Worm (Caenorhabditis elegans): ENCODE results near the gene F41G3.20.

Gene F41G3.20

ce11 chrII:6708980-6709379 lies 41.8 kb downstream of the F41G3.20 start (continued):
- peak; percentile 14 to 28 for TF ChIP-seq efl-1 (optimal IDR thresholded peaks at IDR 0.05)
- peak in 1 of 2 experiments; percentile 18 for TF ChIP-seq efl-1 (GFP tag; optimal IDR thresholded peaks at IDR 0.05 in 1 of 2)
- no peak for TF ChIP-seq vab-15 (tag; optimal IDR thresholded peaks at IDR 0.05)
- no peak for TF ChIP-seq nhr-11 (tag; optimal IDR thresholded peaks at IDR 0.05)
- TF ChIP-seq nhr-85 (tag), result no peak
- no peak for TF ChIP-seq skn-1 (tag; optimal IDR thresholded peaks at IDR 0.05)
- TF ChIP-seq ets-5 (GFP tag; IDR thresholded peaks at IDR 0.05), result no peak
- no peak for TF ChIP-seq ztf-11 (tag; optimal IDR thresholded peaks at IDR 0.05)
- TF ChIP-seq ceh-63 (GFP tag; optimal IDR thresholded peaks at IDR 0.05), result no peak
- no peak for TF ChIP-seq sup-37 (GFP tag; optimal IDR thresholded peaks at IDR 0.05)
- TF ChIP-seq fkh-10 (GFP tag; optimal IDR thresholded peaks at IDR 0.05), result peak; percentile 8
- TF ChIP-seq fkh-4 (tag; optimal IDR thresholded peaks at IDR 0.05; ENCODE audit: borderline replicate concordance), result no peak
- TF ChIP-seq aha-1 (tag; optimal IDR thresholded peaks at IDR 0.05), result no peak
- no peak for TF ChIP-seq pag-3 (tag; optimal IDR thresholded peaks at IDR 0.05; ENCODE audit: borderline replicate concordance, insufficient read depth)
- TF ChIP-seq nhr-47 (tag; optimal IDR thresholded peaks at IDR 0.05), result peak; percentile 29
- TF ChIP-seq ama-1 (optimal IDR thresholded peaks at IDR 0.05), result no peak
- peak in 1 of 2 experiments; percentile 18 for TF ChIP-seq lin-35 (GFP tag; optimal IDR thresholded peaks at IDR 0.05)
- TF ChIP-seq pax-3 (tag; optimal IDR thresholded peaks at IDR 0.05), result no peak
- no peak for TF ChIP-seq egl-27 (tag; optimal IDR thresholded peaks at IDR 0.05)
- TF ChIP-seq sox-4 (tag; optimal IDR thresholded peaks at IDR 0.05), result no peak
- TF ChIP-seq lin-39 (tag; optimal IDR thresholded peaks at IDR 0.05), result no peak
- peak in 2 of 3 experiments; percentile 33 to 57 for TF ChIP-seq ceh-82 (tag; optimal IDR thresholded peaks at IDR 0.05)
- no peak for TF ChIP-seq ces-1 (GFP tag; optimal IDR thresholded peaks at IDR 0.05)
- no peak for TF ChIP-seq snpc-4 (tag; optimal IDR thresholded peaks at IDR 0.05)
- TF ChIP-seq tbx-2 (tag; optimal IDR thresholded peaks at IDR 0.05), result peak; percentile 13
- TF ChIP-seq nhr-237 (tag; optimal IDR thresholded peaks at IDR 0.05), result no peak
- peak; percentile 23 for TF ChIP-seq C16A3.4 (tag; optimal IDR thresholded peaks at IDR 0.05)
- TF ChIP-seq sptf-1 (tag; optimal IDR thresholded peaks at IDR 0.05), result no peak

DNA sequence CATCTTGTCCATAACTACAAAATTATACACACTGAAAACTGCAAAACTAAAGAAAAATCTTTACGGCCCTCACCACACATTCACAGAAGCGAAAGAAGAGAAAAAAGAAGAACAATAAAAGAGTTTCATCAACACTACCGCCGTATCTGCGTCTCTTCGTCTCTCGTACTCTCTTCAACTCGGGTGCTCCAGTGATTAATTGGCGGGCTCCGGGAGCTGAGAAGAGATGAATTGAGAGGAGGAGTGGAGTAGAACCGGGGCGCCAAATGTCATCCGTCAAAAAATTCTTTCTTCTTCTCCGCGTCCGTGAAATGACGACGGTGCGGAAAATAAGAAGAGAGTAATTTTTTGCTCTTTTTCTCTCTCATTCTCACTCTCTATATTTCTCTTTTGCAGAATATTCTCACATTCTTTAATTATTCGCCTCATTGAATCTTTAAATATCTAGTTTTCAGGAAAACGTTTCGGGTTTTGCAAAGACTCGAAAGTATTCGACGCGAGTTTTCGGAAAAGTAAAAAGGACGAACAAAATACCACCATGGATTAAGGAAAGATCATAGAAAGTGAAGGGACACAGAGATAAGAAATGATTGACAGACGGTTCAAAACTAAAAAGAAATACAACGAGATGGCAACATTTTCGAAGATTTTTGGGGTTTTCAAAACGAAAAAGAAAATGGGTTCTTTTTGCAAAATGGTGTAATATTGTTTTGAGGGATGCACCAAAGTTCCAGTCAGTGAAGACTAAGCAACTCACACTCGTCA lies 43.2 kb downstream of the F41G3.20 start:
- TF ChIP-seq swsn-7 (tag; optimal IDR thresholded peaks at IDR 0.05) (peak; percentile 20), lin-15B (tag; optimal IDR thresholded peaks at IDR 0.05) (no peak), unc-86 (tag; optimal IDR thresholded peaks at IDR 0.05) (peak; percentile 5), unc-130 (tag; optimal IDR thresholded peaks at IDR 0.05) (peak; percentile 50), dsc-1 (tag; optimal IDR thresholded peaks at IDR 0.05) (peak; percentile 61), ces-1 (GFP tag; optimal IDR thresholded peaks at IDR 0.05) (no peak), snu-23 (GFP tag; optimal IDR thresholded peaks at IDR 0.05) (peak; percentile 28), rnt-1 (tag; optimal IDR thresholded peaks at IDR 0.05) (peak; percentile 85), nhr-84 (tag; optimal IDR thresholded peaks at IDR 0.05) (no peak), hpl-2 (GFP tag; optimal IDR thresholded peaks at IDR 0.05) (no peak), ceh-8 (GFP tag; optimal IDR thresholded peaks at IDR 0.05) (no peak), unc-62 (GFP tag; optimal IDR thresholded peaks at IDR 0.05) (no peak), nhr-19 (GFP tag; conservative IDR thresholded peaks at IDR 0.05) (peak; percentile 40; the same call in 1 of the 2 replicates), efl-1 (optimal IDR thresholded peaks at IDR 0.05) (peak in 1 of 2 experiments; percentile 11), efl-1 (GFP tag; optimal IDR thresholded peaks at IDR 0.05 in 1 of 2) (peak in 1 of 2 experiments; percentile 59), vab-15 (tag; optimal IDR thresholded peaks at IDR 0.05) (peak; percentile 15), lin-13 (GFP tag; optimal IDR thresholded peaks at IDR 0.05) (peak; percentile 3), lir-3 (tag; optimal IDR thresholded peaks at IDR 0.05; ENCODE audit: poor library complexity) (no peak), irx-1 (tag; optimal IDR thresholded peaks at IDR 0.05) (peak; percentile 5), nhr-20 (tag; optimal IDR thresholded peaks at IDR 0.05) (peak; percentile 3), nhr-12 (tag; optimal IDR thresholded peaks at IDR 0.05) (no peak), lin-39 (tag; optimal IDR thresholded peaks at IDR 0.05) (peak; percentile 85), lsy-2 (tag; optimal IDR thresholded peaks at IDR 0.05) (peak in 1 of 2 experiments; percentile 33), efl-3 (GFP tag; optimal IDR thresholded peaks at IDR 0.05) (no peak), Y116A8C.19 (tag; optimal IDR thresholded peaks at IDR 0.05; ENCODE audit: borderline replicate concordance) (no peak), nhr-47 (tag; optimal IDR thresholded peaks at IDR 0.05) (peak; percentile 24), lin-35 (GFP tag; optimal IDR thresholded peaks at IDR 0.05) (peak in 1 of 2 experiments; percentile 2), lin-14 (GFP tag; optimal IDR thresholded peaks at IDR 0.05) (peak; percentile 92), tbx-2 (tag; optimal IDR thresholded peaks at IDR 0.05) (peak; percentile 49), mep-1 (tag; optimal IDR thresholded peaks at IDR 0.05) (no peak), sox-4 (tag; optimal IDR thresholded peaks at IDR 0.05) (no peak)

Measured in whole organism, L1 larva.